Worm (Caenorhabditis elegans): ENCODE results near the gene egl-15.

DNA sequence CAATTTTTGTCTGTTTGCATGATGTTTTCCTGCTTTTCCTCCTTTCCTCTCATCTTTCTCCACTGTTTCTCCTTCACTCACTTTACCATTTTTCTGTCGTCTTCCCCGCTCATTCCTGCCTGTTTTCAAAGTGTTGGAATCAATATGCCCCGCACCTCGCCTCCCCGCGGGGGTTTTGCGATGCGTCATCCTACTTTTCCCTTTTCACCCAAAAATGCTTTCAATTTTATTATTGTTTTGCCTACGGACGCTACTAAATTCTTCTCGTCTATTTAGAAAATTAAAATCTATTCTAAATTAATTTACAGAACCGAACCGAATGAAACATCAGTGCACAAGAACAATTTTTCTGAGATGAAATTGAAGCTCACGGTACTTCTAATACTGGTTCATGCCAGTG, 24.0 kb upstream of the egl-15 start, which contains the start of gene ver-3:
- TF ChIP-seq W03F9.2 (tag; optimal IDR thresholded peaks at IDR 0.05) (no peak), him-1 (tag; optimal IDR thresholded peaks at IDR 0.05) (no peak)
